Fruit fly (Drosophila melanogaster) whole organism, embryonic: ENCODE results near the gene CG14327.

Experiments
- Ada2b ChIP-seq: fragments of 200-800 bp; sonication (Bioruptor generic); IDR thresholded peaks from 2 replicates; pipeline ENCODE4 v1.3.6; 2022; ENCODE audit warnings: missing biosample characterization, missing genetic modification characterization
- Asciz ChIP-seq: fragments of 200-800 bp; sonication (Bioruptor generic); optimal IDR thresholded peaks from 2 replicates; lab custom pipeline; 2017; ENCODE audit warnings: missing biosample characterization, mild to moderate bottlenecking, missing genetic modification characterization, missing genetic modification reagents
- CG17912 ChIP-seq: fragments of 200-800 bp; sonication (Bioruptor generic); optimal IDR thresholded peaks from 2 replicates; lab custom pipeline; 2018; ENCODE audit warnings: missing biosample characterization, mild to moderate bottlenecking, missing genetic modification characterization
- CG6765 ChIP-seq: fragments of 200-800 bp; sonication (Bioruptor generic); optimal IDR thresholded peaks from 3 replicates; lab custom pipeline; 2017; ENCODE audit warnings: missing biosample characterization, mild to moderate bottlenecking, missing genetic modification characterization
- Chrac-16 ChIP-seq: fragments of 200-800 bp; sonication (Bioruptor generic); optimal IDR thresholded peaks from 3 replicates; lab custom pipeline; 2016; ENCODE audit warnings: missing biosample characterization, missing genetic modification characterization
- Fer1 ChIP-seq: fragments of 200-800 bp; sonication (Bioruptor generic); optimal IDR thresholded peaks from 2 replicates; lab custom pipeline; 2017; ENCODE audit warnings: missing biosample characterization, mild to moderate bottlenecking, missing genetic modification characterization
- Mrtf ChIP-seq: fragments of 200-800 bp; sonication (Bioruptor generic); IDR thresholded peaks from 3 replicates; pipeline ENCODE4 v1.3.6; 2022; ENCODE audit warnings: missing biosample characterization, missing genetic modification characterization
- Ptx1 ChIP-seq: fragments of 200-800 bp; sonication (Bioruptor generic); IDR thresholded peaks from 2 replicates; pipeline ENCODE4 v1.3.6; 2022; ENCODE audit warnings: missing biosample characterization, missing genetic modification characterization
- al ChIP-seq: fragments of 200-800 bp; sonication (Bioruptor generic); IDR thresholded peaks from 2 replicates; pipeline ENCODE4 v1.3.6; 2022; ENCODE audit warnings: missing biosample characterization, missing genetic modification characterization
- ara ChIP-seq: fragments of 200-800 bp; sonication (Bioruptor generic); IDR thresholded peaks from 2 replicates; pipeline ENCODE4 v1.3.6; 2022; ENCODE audit warnings: missing biosample characterization, missing genetic modification characterization
- dm ChIP-seq: fragments of 200-800 bp; sonication (Bioruptor generic); optimal IDR thresholded peaks from 3 replicates; lab custom pipeline; 2016; ENCODE audit warnings: missing biosample characterization, missing genetic modification characterization
- h ChIP-seq: fragments of >200 bp; optimal IDR thresholded peaks from 2 replicates; lab custom pipeline; 2017
- sc ChIP-seq, 3 experiments: fragments of >200 bp in 2 of 3; fragments of 200-800 bp in 1 of 3; sonication (Bioruptor generic) in 1 of 3; optimal IDR thresholded peaks; 2 replicates in 2 of 3; 3 replicates in 1 of 3; lab custom pipeline; 2017; ENCODE audit warnings: mild to moderate bottlenecking in 1 of 3, missing biosample characterization in 1 of 3, missing genetic modification characterization in 1 of 3, missing genetic modification reagents in 1 of 3
- sna ChIP-seq: fragments of 200-800 bp; sonication (Bioruptor generic); IDR thresholded peaks from 2 replicates; pipeline ENCODE4 v1.3.6; 2022; ENCODE audit warnings: missing biosample characterization, missing genetic modification characterization; ENCODE audit not compliant: partially characterized antibody

DNA sequence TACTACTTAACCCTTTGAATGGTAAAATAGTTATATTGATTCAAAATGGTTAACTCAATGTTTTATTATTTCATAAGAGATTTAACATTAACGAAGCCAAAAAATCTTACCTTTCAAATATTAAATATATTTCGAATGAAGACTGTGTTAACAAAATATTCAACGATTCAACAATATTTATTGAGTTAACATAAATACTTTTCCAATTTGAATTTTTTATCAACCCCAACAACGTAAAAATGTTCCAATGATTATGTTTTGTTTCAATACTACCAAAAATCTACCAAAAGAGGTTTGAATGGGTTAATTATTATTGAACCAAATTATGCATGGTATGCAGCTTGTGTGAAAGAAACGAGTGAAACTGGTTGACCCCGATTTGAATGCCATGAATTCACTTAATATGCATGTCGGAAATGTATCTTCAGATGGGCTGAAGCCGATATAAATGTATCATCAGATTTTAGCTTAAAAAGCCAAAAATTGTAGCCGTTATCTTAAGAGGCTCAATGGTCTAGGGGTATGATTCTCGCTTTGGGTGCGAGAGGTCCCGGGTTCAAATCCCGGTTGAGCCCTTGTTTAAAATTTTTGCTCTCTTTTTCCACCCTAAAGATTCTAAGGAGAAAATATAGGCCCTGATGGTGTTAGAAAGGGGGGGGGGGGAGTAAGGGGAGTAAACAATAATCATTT is 17.8 kb downstream of the CG14327 start:
- TF ChIP-seq sc (optimal IDR thresholded peaks at IDR 0.05; lab: Kevin White, UChicago) (no peak), sc (GFP tag; optimal IDR thresholded peaks at IDR 0.05; lab: Kevin White, UChicago) (no peak), CG6765 (GFP tag; lab: Kevin White, UChicago) (no peak), Ptx1 (no peak), Fer1 (GFP tag; lab: Kevin White, UChicago) (no peak), Chrac-16 (GFP tag; lab: Kevin White, UChicago) (no peak), Mrtf (no peak), Asciz (no peak), Ada2b (GFP tag; lab: Robert Waterston, UW) (no peak), dm (GFP tag; lab: Kevin White, UChicago) (no peak), ara (GFP tag; lab: Robert Waterston, UW) (no peak), CG17912 (GFP tag; lab: Kevin White, UChicago) (no peak), sna (GFP tag; lab: Robert Waterston, UW) (no peak), al (no peak), h (lab: Kevin White, UChicago) (no peak)
